Worm (Caenorhabditis elegans): ENCODE data around the gene usp-33.

Gene usp-33

DNA sequence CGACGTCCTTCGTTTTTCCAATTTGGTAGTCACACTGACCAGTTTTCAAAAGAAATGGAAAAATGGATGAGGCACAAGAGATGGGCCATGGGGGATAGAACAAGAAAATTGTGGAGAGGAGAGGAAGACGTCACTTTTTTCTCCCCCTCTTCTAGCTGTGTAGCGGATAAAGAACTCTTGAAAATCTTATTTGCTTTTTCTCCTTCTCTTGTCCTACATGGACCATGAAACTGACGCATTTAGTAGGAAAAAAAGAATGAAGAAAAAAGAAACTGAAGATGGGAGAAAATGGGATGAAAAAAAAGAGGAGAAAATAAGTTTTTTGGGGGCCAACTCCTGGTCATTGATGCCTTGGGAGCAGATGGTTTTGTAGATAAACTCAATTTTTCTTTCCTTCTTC, 42.8 kb downstream of the usp-33 start:
- TF ChIP-seq hlh-4 (tag; optimal IDR thresholded peaks at IDR 0.05) (no peak), nhr-28 (tag; optimal IDR thresholded peaks at IDR 0.05) (no peak), snu-23 (GFP tag; optimal IDR thresholded peaks at IDR 0.05) (peak; percentile 9), zip-4 (GFP tag; optimal IDR thresholded peaks at IDR 0.05) (no peak), sptf-1 (tag; optimal IDR thresholded peaks at IDR 0.05) (no peak), mdl-1 (tag; optimal IDR thresholded peaks at IDR 0.05) (no peak), fkh-4 (tag; optimal IDR thresholded peaks at IDR 0.05; ENCODE audit: borderline replicate concordance) (no peak), fos-1 (tag; optimal IDR thresholded peaks at IDR 0.05) (no peak), xbp-1 (tag; optimal IDR thresholded peaks at IDR 0.05) (no peak), efl-1 (optimal IDR thresholded peaks at IDR 0.05) (no peak), efl-1 (GFP tag; optimal IDR thresholded peaks at IDR 0.05 in 1 of 2) (peak in 1 of 2 experiments; percentile 56), elt-3 (tag; optimal IDR thresholded peaks at IDR 0.05) (no peak), lsy-2 (tag; optimal IDR thresholded peaks at IDR 0.05) (peak in 1 of 2 experiments; percentile 34), lin-14 (GFP tag; optimal IDR thresholded peaks at IDR 0.05) (peak; percentile 87), hlh-17 (GFP tag; optimal IDR thresholded peaks at IDR 0.05; ENCODE audit: borderline replicate concordance) (no peak), fkh-10 (GFP tag; optimal IDR thresholded peaks at IDR 0.05) (peak; percentile 81), tbx-2 (tag; optimal IDR thresholded peaks at IDR 0.05) (peak; percentile 40), egl-27 (tag; optimal IDR thresholded peaks at IDR 0.05) (no peak), lir-3 (tag; optimal IDR thresholded peaks at IDR 0.05; ENCODE audit: poor library complexity) (peak; percentile 1), mab-9 (GFP tag; IDR thresholded peaks at IDR 0.05) (no peak), grh-1 (GFP tag; IDR thresholded peaks at IDR 0.05) (no peak), F16B12.6 (tag; optimal IDR thresholded peaks at IDR 0.05) (no peak), mep-1 (tag; optimal IDR thresholded peaks at IDR 0.05) (no peak), egl-13 (tag; optimal IDR thresholded peaks at IDR 0.05) (no peak), nhr-71 (tag; optimal IDR thresholded peaks at IDR 0.05) (peak; percentile 12), ceh-82 (tag; optimal IDR thresholded peaks at IDR 0.05) (peak in 1 of 3 experiments; percentile 36), pax-3 (tag; optimal IDR thresholded peaks at IDR 0.05) (no peak)

ce11 chrX:15640603-15641002, 49.4 kb downstream of the usp-33 start, which contains the start of gene K09E9.7:
Gene K09E9.7 (plus strand): TSS chrX:15640903.
- TF ChIP-seq sup-37 (GFP tag; optimal IDR thresholded peaks at IDR 0.05) (no peak), lin-39 (tag; optimal IDR thresholded peaks at IDR 0.05) (no peak), xbp-1 (tag; optimal IDR thresholded peaks at IDR 0.05) (no peak), hpl-2 (GFP tag; optimal IDR thresholded peaks at IDR 0.05) (no peak), mdl-1 (tag; optimal IDR thresholded peaks at IDR 0.05) (no peak), ama-1 (optimal IDR thresholded peaks at IDR 0.05) (no peak), tlp-1 (tag; optimal IDR thresholded peaks at IDR 0.05) (no peak), unc-98 (GFP tag; IDR thresholded peaks at IDR 0.05) (no peak), lin-14 (GFP tag; optimal IDR thresholded peaks at IDR 0.05) (no peak), nhr-20 (tag; optimal IDR thresholded peaks at IDR 0.05) (no peak), tbx-2 (tag; optimal IDR thresholded peaks at IDR 0.05) (no peak), nhr-71 (tag; optimal IDR thresholded peaks at IDR 0.05) (no peak), elt-3 (tag; optimal IDR thresholded peaks at IDR 0.05) (no peak), pqm-1 (tag; optimal IDR thresholded peaks at IDR 0.05) (no peak), nhr-84 (tag; optimal IDR thresholded peaks at IDR 0.05) (no peak)

DNA sequence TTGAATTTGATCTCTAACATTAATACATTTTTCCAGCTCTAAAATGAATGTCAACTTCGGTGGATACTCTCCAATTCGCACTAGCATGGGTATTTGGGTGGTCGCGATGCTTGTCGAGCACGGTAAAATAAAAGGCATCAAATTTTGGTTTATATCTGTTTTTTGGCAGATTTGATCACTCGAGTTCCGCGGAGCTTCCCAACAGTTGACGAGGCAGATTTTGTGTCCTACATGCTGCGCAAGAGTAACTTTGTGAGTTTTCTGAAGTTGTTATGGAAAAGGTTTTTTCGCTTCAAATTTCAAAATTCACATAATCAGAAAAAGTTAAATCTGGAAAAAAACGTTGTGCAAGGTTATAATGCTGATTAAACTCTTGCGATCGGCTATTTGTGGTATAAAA, 50.2 kb downstream of the usp-33 start:
- TF ChIP-seq nhr-84 (tag; optimal IDR thresholded peaks at IDR 0.05) (no peak), nhr-76 (tag; optimal IDR thresholded peaks at IDR 0.05) (no peak), aly-2 (tag; optimal IDR thresholded peaks at IDR 0.05) (no peak), lir-3 (tag; optimal IDR thresholded peaks at IDR 0.05; ENCODE audit: poor library complexity) (no peak)

DNA sequence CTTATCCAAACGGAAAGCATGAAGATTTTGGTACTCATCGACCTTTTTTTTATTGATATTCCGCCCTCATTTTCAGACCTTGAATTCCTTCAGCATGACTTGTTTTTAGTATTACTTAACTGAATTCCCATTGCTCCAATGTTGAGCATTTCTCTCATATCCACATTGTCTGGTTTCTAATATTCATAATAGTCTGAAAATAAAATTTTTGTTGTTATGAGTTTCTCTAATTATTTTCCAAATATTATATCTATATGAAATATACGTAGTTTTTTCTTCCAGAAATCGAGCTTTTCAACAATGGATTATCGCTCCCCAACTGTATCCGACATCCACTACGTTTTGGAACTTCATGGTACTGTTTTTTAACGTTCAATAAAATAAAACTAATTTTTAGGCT, 51.5 kb downstream of the usp-33 start, which contains the start of gene H08J19.1:
TSS of gene H08J19.1 (plus strand) at position 301 of the 400 bp plus-strand sequence.
- TF ChIP-seq dsc-1 (tag; optimal IDR thresholded peaks at IDR 0.05) (no peak), unc-86 (tag; optimal IDR thresholded peaks at IDR 0.05) (no peak), alr-1 (tag; optimal IDR thresholded peaks at IDR 0.05; ENCODE audit: borderline replicate concordance) (no peak), Y116A8C.19 (tag; optimal IDR thresholded peaks at IDR 0.05; ENCODE audit: borderline replicate concordance) (no peak), unc-98 (GFP tag; IDR thresholded peaks at IDR 0.05) (no peak), zag-1 (tag; optimal IDR thresholded peaks at IDR 0.05) (no peak), ceh-63 (GFP tag; optimal IDR thresholded peaks at IDR 0.05) (no peak), nhr-47 (tag; optimal IDR thresholded peaks at IDR 0.05) (no peak), fkh-4 (tag; optimal IDR thresholded peaks at IDR 0.05; ENCODE audit: borderline replicate concordance) (no peak), lin-35 (GFP tag; optimal IDR thresholded peaks at IDR 0.05) (no peak), fkh-8 (tag; optimal IDR thresholded peaks at IDR 0.05) (no peak), nhr-85 (tag) (no peak)
